Fruit fly (Drosophila melanogaster): ENCODE data around the gene msl-2.

Gene msl-2

DNA sequence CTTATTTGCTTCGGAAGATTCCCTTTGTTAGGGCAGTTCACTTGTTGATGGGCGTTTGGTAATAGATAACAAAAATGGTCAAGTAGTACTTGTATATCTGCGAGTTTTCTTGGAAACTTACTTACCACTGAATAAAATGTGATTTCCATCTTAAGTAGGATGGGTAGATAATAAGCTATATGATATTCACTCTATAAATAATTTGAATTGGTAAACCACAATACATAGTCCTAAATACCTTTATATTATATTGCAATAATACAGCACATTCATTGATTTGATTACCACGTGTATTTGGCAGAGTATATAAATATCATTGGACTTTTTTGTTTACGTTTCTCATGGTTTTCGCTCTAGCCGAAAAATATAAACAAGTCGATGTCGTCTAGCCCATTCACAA lies 10.0 kb upstream of the msl-2 start (continued):
- TF ChIP-seq CG9932 (GFP tag; IDR thresholded peaks at IDR 0.05) (peak; percentile 65), Doc2 (GFP tag; IDR thresholded peaks at IDR 0.05) (no peak), Eip74EF (GFP tag; optimal IDR thresholded peaks at IDR 0.05) (peak in 1 of 2 experiments; percentile 54), CG1603 (tag; optimal IDR thresholded peaks at IDR 0.05) (peak; percentile 51), MESR4 (GFP tag; optimal IDR thresholded peaks at IDR 0.05) (no peak), CG2120 (GFP tag; optimal IDR thresholded peaks at IDR 0.05) (peak; percentile 78), CHES-1-like (GFP tag; optimal IDR thresholded peaks at IDR 0.05) (peak; percentile 55), fru (optimal IDR thresholded peaks at IDR 0.05) (no peak), sens (GFP tag) (peak; percentile 88), Gsc (GFP tag; IDR thresholded peaks at IDR 0.05) (no peak), bab2 (GFP tag; optimal IDR thresholded peaks at IDR 0.05) (peak; percentile 50), lilli (GFP tag; optimal IDR thresholded peaks at IDR 0.05) (peak; percentile 71), CG13624 (GFP tag; optimal IDR thresholded peaks at IDR 0.05) (peak; percentile 23), C15 (GFP tag; IDR thresholded peaks at IDR 0.05) (no peak), otp (GFP tag; IDR thresholded peaks at IDR 0.05) (no peak), CG7963 (GFP tag; IDR thresholded peaks at IDR 0.05; ENCODE audit: partially characterized antibody) (no peak), Hand (GFP tag; optimal IDR thresholded peaks at IDR 0.05) (peak; percentile 5), insv (GFP tag; optimal IDR thresholded peaks at IDR 0.05) (no peak), HLHmδ (GFP tag; optimal IDR thresholded peaks at IDR 0.05) (no peak), tap (tag; optimal IDR thresholded peaks at IDR 0.05) (peak; percentile 64), Scr (GFP tag; IDR thresholded peaks at IDR 0.05; ENCODE audit: partially characterized antibody) (no peak), slbo (GFP tag; IDR thresholded peaks at IDR 0.05) (peak; percentile 71), CG17802 (tag; optimal IDR thresholded peaks at IDR 0.05) (no peak), ERR (GFP tag; optimal IDR thresholded peaks at IDR 0.05) (no peak), CG12659 (GFP tag; optimal IDR thresholded peaks at IDR 0.05) (peak; percentile 70), dmrt99B (tag; optimal IDR thresholded peaks at IDR 0.05) (peak; percentile 78), CG15601 (tag; optimal IDR thresholded peaks at IDR 0.05) (no peak), Mad (GFP tag; optimal IDR thresholded peaks at IDR 0.05) (peak; percentile 4), prd (optimal IDR thresholded peaks at IDR 0.05) (no peak), prd (GFP tag; IDR thresholded peaks at IDR 0.05) (no peak), CG16863 (GFP tag; optimal IDR thresholded peaks at IDR 0.05) (peak; percentile 1), CG4328 (GFP tag; optimal IDR thresholded peaks at IDR 0.05) (no peak), pum (GFP tag; optimal IDR thresholded peaks at IDR 0.05) (peak; percentile 11), CG6683 (GFP tag; optimal IDR thresholded peaks at IDR 0.05) (peak; percentile 15), phol (tag; optimal IDR thresholded peaks at IDR 0.05) (peak; percentile 60), CG6254 (GFP tag; optimal IDR thresholded peaks at IDR 0.05) (no peak), yki (optimal IDR thresholded peaks at IDR 0.05) (no peak), pan (optimal IDR thresholded peaks at IDR 0.05) (no peak), pan (GFP tag; optimal IDR thresholded peaks at IDR 0.05 in 1 of 2, IDR thresholded peaks at IDR 0.05 in 1 of 2) (peak in 1 of 2 experiments; percentile 72), sima (GFP tag; optimal IDR thresholded peaks at IDR 0.05) (no peak), cg (GFP tag; optimal IDR thresholded peaks at IDR 0.05) (no peak), Trl (optimal IDR thresholded peaks at IDR 0.05) (no peak), Trl (GFP tag; optimal IDR thresholded peaks at IDR 0.05) (peak; percentile 37), crol (GFP tag; IDR thresholded peaks at IDR 0.05) (no peak), sob (GFP tag; IDR thresholded peaks at IDR 0.05) (peak; percentile 51; the same call in 1 of the 2 replicates), ttk (GFP tag; IDR thresholded peaks at IDR 0.05) (0 out of 2 replicates have a peak, but pooled peaks have one; percentile 37), CG10267 (tag; optimal IDR thresholded peaks at IDR 0.05) (peak; percentile 46), klu (GFP tag; IDR thresholded peaks at IDR 0.05) (peak; percentile 37; the same call in 1 of the 2 replicates), CG3281 (GFP tag; optimal IDR thresholded peaks at IDR 0.05) (peak; percentile 65), lov (optimal IDR thresholded peaks at IDR 0.05) (no peak), lov (GFP tag; IDR thresholded peaks at IDR 0.05) (no peak), NK7.1 (GFP tag; optimal IDR thresholded peaks at IDR 0.05) (peak; percentile 29), CG6689 (GFP tag; IDR thresholded peaks at IDR 0.05) (peak; percentile 58)
